Worm (Caenorhabditis elegans) whole organism, young adult: Measurements from ENCODE around the gene Y94H6A.3.

Experiments used
- F33H1.4 ChIP-seq: fragments of 200-800 bp; sonication (Bioruptor generic); IDR thresholded peaks from 2 replicates; pipeline ENCODE4 v1.3.6; 2022; ENCODE audit warnings: missing genetic modification reagents, missing genetic modification characterization, missing compliant biosample characterization
- F49E8.2 ChIP-seq: sonication (generic microtip); optimal IDR thresholded peaks from 3 replicates; lab custom pipeline; 2017; ENCODE audit warnings: missing genetic modification characterization, mild to moderate bottlenecking, missing compliant biosample characterization, antibody characterized with exemption, moderate library complexity; ENCODE audit not compliant: insufficient read depth
- bed-1 ChIP-seq: fragments of 200-800 bp; sonication (Bioruptor generic); IDR thresholded peaks from 2 replicates; pipeline ENCODE4 v1.3.6; 2022; ENCODE audit warnings: missing genetic modification reagents, missing genetic modification characterization, missing compliant biosample characterization
- dpl-1 ChIP-seq: fragments of 150-350 bp; optimal IDR thresholded peaks from 2 replicates; lab custom pipeline; 2014; ENCODE audit warnings: missing biosample characterization, missing genetic modification reagents, missing genetic modification characterization
- let-607 ChIP-seq, 2 experiments: fragments of 200-800 bp in 1 of 2; sonication (Bioruptor generic) in 1 of 2; sonication (generic microtip) in 1 of 2; optimal IDR thresholded peaks; 2 replicates each; lab custom pipeline; 2016 to 2018; ENCODE audit warnings: mild to moderate bottlenecking in 2 of 2, missing compliant biosample characterization in 2 of 2, missing genetic modification characterization in 2 of 2, moderate library complexity in 2 of 2, missing genotype in 1 of 2
- pha-4 ChIP-seq: fragments of 150-350 bp; sonication (generic microtip); optimal IDR thresholded peaks from 2 replicates; lab custom pipeline; 2014; ENCODE audit warnings: missing biosample characterization, missing genetic modification reagents, missing genetic modification characterization
- unc-130 ChIP-seq: sonication (generic microtip); optimal IDR thresholded peaks from 2 replicates; lab custom pipeline; 2016; ENCODE audit warnings: missing genetic modification reagents, missing genetic modification characterization, missing compliant biosample characterization

DNA sequence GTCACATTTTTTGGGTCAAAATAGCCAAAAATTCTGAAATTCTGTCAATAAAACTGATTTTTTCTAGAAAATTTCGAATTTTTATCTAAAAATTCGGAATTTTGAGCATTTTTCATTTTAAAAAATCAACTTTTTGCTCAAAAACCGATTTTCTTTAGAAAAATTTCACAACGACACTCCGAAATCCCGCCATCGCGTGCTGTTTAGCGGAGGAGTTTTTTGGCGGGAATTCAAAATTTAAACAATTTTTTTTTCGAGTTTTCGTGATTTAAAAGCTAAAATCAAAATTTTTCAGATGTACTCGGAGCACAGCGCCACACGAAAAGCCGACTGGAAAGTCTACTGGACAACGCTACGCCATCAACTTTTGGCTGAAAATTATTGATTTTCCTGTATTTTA lies 1.4 kb downstream of the Y94H6A.3 start:
- no peak for TF ChIP-seq dpl-1 (GFP tag; lab: Kevin White, UChicago)
- no peak for TF ChIP-seq pha-4 (tag; lab: Kevin White, UChicago)
- TF ChIP-seq F49E8.2 (tag; lab: Kevin White, UChicago) = no peak
- no peak for TF ChIP-seq unc-130 (GFP tag; lab: Kevin White, UChicago)
- TF ChIP-seq let-607 (tag; optimal IDR thresholded peaks at IDR 0.05; lab: Kevin White, UChicago) = no peak
- no peak for TF ChIP-seq bed-1 (GFP tag; lab: Robert Waterston, UW)
- TF ChIP-seq F33H1.4 (GFP tag; lab: Robert Waterston, UW) = no peak
